Fruit fly (Drosophila melanogaster) whole organism, embryonic: ENCODE measurements around the gene Mst57Db.

ENCODE experiments used
- Antp ChIP-seq: fragments of 200-800 bp; sonication (Bioruptor generic); optimal IDR thresholded peaks from 3 replicates; lab custom pipeline; 2016; ENCODE audit warnings: missing biosample characterization, missing genetic modification characterization
- Bgb ChIP-seq: fragments of 200-800 bp; sonication (Bioruptor generic); IDR thresholded peaks from 2 replicates; pipeline ENCODE4 v1.3.6; 2022; ENCODE audit warnings: missing biosample characterization, missing genetic modification characterization; ENCODE audit not compliant: partially characterized antibody
- CG11695 ChIP-seq: fragments of 200-800 bp; sonication (Bioruptor generic); IDR thresholded peaks from 3 replicates; pipeline ENCODE4 v1.3.6; 2022; ENCODE audit warnings: missing biosample characterization, missing genetic modification characterization
- CG12299 ChIP-seq: fragments of 200-800 bp; sonication (Bioruptor generic); optimal IDR thresholded peaks from 2 replicates; lab custom pipeline; 2018; ENCODE audit warnings: missing biosample characterization, mild to moderate bottlenecking, missing genetic modification characterization
- CG13775 ChIP-seq: fragments of 200-800 bp; sonication (Bioruptor generic); optimal IDR thresholded peaks from 3 replicates; lab custom pipeline; 2017; ENCODE audit warnings: missing biosample characterization, mild to moderate bottlenecking, missing genetic modification characterization
- CG14710 ChIP-seq: fragments of 200-800 bp; sonication (Bioruptor generic); optimal IDR thresholded peaks from 3 replicates; lab custom pipeline; 2019; ENCODE audit warnings: missing biosample characterization, mild to moderate bottlenecking, missing genetic modification characterization, moderate library complexity
- CG15269 ChIP-seq: fragments of 200-800 bp; sonication (Bioruptor generic); optimal IDR thresholded peaks from 2 replicates; lab custom pipeline; 2018; ENCODE audit warnings: missing biosample characterization, mild to moderate bottlenecking, missing genetic modification characterization, moderate library complexity
- CG16813 ChIP-seq: fragments of 200-800 bp; sonication (Bioruptor generic); IDR thresholded peaks from 3 replicates; pipeline ENCODE4 v1.3.6; 2022; ENCODE audit warnings: missing biosample characterization, missing genetic modification characterization; ENCODE audit not compliant: partially characterized antibody
- CG31365 ChIP-seq: fragments of 200-800 bp; sonication (Bioruptor generic); optimal IDR thresholded peaks from 2 replicates; lab custom pipeline; 2018; ENCODE audit warnings: missing biosample characterization, mild to moderate bottlenecking, missing genetic modification characterization
- CG3163 ChIP-seq: fragments of 200-800 bp; sonication (Bioruptor generic); optimal IDR thresholded peaks from 3 replicates; lab custom pipeline; 2016; ENCODE audit warnings: missing biosample characterization, missing genetic modification characterization
- CG3407 ChIP-seq: fragments of 200-800 bp; sonication (Bioruptor generic); optimal IDR thresholded peaks from 2 replicates; lab custom pipeline; 2018; ENCODE audit warnings: missing biosample characterization, mild to moderate bottlenecking, missing genetic modification characterization
- CG34376 ChIP-seq: fragments of 200-800 bp; sonication (Bioruptor generic); optimal IDR thresholded peaks from 2 replicates; lab custom pipeline; 2018; ENCODE audit warnings: missing biosample characterization, mild to moderate bottlenecking, missing genetic modification characterization
- CG3726 ChIP-seq: fragments of 200-800 bp; sonication (Bioruptor generic); IDR thresholded peaks from 3 replicates; pipeline ENCODE4, ENCODE4 v1.3.6; 2022; ENCODE audit warnings: missing biosample characterization, missing genetic modification characterization
- CG4707 ChIP-seq: fragments of 200-800 bp; sonication (Bioruptor generic); optimal IDR thresholded peaks from 2 replicates; lab custom pipeline; 2018; ENCODE audit warnings: missing biosample characterization, mild to moderate bottlenecking, missing genetic modification characterization, moderate library complexity
- CG5245 ChIP-seq: fragments of 200-800 bp; sonication (Bioruptor generic); optimal IDR thresholded peaks from 3 replicates; lab custom pipeline; 2016; ENCODE audit warnings: missing biosample characterization, missing genetic modification characterization
- CG8765 ChIP-seq: fragments of 200-800 bp; sonication (Bioruptor generic); IDR thresholded peaks from 2 replicates; pipeline ENCODE4 v1.3.6; 2022; ENCODE audit warnings: missing biosample characterization, missing genetic modification characterization
- CG9797 ChIP-seq: fragments of 200-800 bp; sonication (Bioruptor generic); optimal IDR thresholded peaks from 3 replicates; lab custom pipeline; 2018; ENCODE audit warnings: missing biosample characterization, mild to moderate bottlenecking, missing genetic modification characterization
- Chrac-16 ChIP-seq: fragments of 200-800 bp; sonication (Bioruptor generic); optimal IDR thresholded peaks from 3 replicates; lab custom pipeline; 2016; ENCODE audit warnings: missing biosample characterization, missing genetic modification characterization
- Drgx ChIP-seq: fragments of 200-800 bp; sonication (Bioruptor generic); IDR thresholded peaks from 2 replicates; pipeline ENCODE4 v1.3.6; 2022; ENCODE audit warnings: missing biosample characterization, missing genetic modification characterization
- E2f2 ChIP-seq: fragments of 200-800 bp; sonication (Bioruptor generic); IDR thresholded peaks from 2 replicates; pipeline ENCODE4 v1.3.6; 2022; ENCODE audit warnings: missing biosample characterization, missing genetic modification characterization
- ERR ChIP-seq: fragments of 200-800 bp; sonication (Bioruptor generic); optimal IDR thresholded peaks from 2 replicates; lab custom pipeline; 2016; ENCODE audit warnings: missing biosample characterization, missing genetic modification characterization
- Eip74EF ChIP-seq, 2 experiments: fragments of 200-800 bp in 1 of 2; fragments of >200 bp in 1 of 2; sonication (Bioruptor generic) in 1 of 2; optimal IDR thresholded peaks; 2 replicates each; lab custom pipeline; 2017 to 2019; ENCODE audit warnings: missing biosample characterization in 2 of 2, missing genetic modification characterization in 2 of 2, mild to moderate bottlenecking in 1 of 2, moderate library complexity in 1 of 2
- Fer3 ChIP-seq: fragments of 200-800 bp; sonication (Bioruptor generic); optimal IDR thresholded peaks from 2 replicates; lab custom pipeline; 2018; ENCODE audit warnings: missing biosample characterization, mild to moderate bottlenecking, missing genetic modification characterization, moderate library complexity
- H15 ChIP-seq: fragments of 200-800 bp; sonication (Bioruptor generic); IDR thresholded peaks from 3 replicates; pipeline ENCODE4 v1.3.6; 2022; ENCODE audit warnings: missing biosample characterization, missing genetic modification characterization
- Mad ChIP-seq: fragments of 200-800 bp; sonication (Bioruptor generic); optimal IDR thresholded peaks from 2 replicates; lab custom pipeline; 2016; ENCODE audit warnings: missing biosample characterization, missing genetic modification characterization
- Meics ChIP-seq: fragments of 200-800 bp; sonication (Bioruptor generic); optimal IDR thresholded peaks from 2 replicates; lab custom pipeline; 2017; ENCODE audit warnings: missing biosample characterization, mild to moderate bottlenecking, missing genetic modification characterization
- Nf-YA ChIP-seq: fragments of 200-800 bp; sonication (Bioruptor generic); IDR thresholded peaks from 2 replicates; pipeline ENCODE4 v1.3.6; 2022; ENCODE audit warnings: missing biosample characterization, missing genetic modification characterization
- Ravus ChIP-seq: fragments of 200-800 bp; sonication (Bioruptor generic); IDR thresholded peaks from 2 replicates; pipeline ENCODE4 v1.3.6; 2022; ENCODE audit warnings: missing biosample characterization, missing genetic modification characterization
- Xrp1 ChIP-seq: fragments of 200-800 bp; sonication (Bioruptor generic); IDR thresholded peaks from 2 replicates; pipeline ENCODE4 v1.3.6; 2022; ENCODE audit warnings: missing biosample characterization, missing genetic modification characterization
- ac ChIP-seq: fragments of 200-800 bp; sonication (Bioruptor generic); optimal IDR thresholded peaks from 3 replicates; lab custom pipeline; 2017; ENCODE audit warnings: missing biosample characterization, mild to moderate bottlenecking, missing genetic modification characterization
- ap ChIP-seq: fragments of 200-800 bp; sonication (Bioruptor generic); IDR thresholded peaks from 2 replicates; pipeline ENCODE4 v1.3.6; 2022; ENCODE audit warnings: missing biosample characterization, missing genetic modification characterization
- chif ChIP-seq, 2 experiments: fragments of 200-800 bp; sonication (Bioruptor generic); optimal IDR thresholded peaks; 3 replicates each; lab custom pipeline; 2016; ENCODE audit warnings: missing biosample characterization in 2 of 2, missing genetic modification characterization in 2 of 2
- chn ChIP-seq: fragments of 200-800 bp; sonication (Bioruptor generic); optimal IDR thresholded peaks from 2 replicates; lab custom pipeline; 2016; ENCODE audit warnings: missing biosample characterization, missing genetic modification characterization
- ci ChIP-seq: fragments of 200-800 bp; sonication (Bioruptor generic); IDR thresholded peaks from 3 replicates; pipeline ENCODE4 v1.3.6; 2022; ENCODE audit warnings: missing biosample characterization, missing genetic modification characterization
- danr ChIP-seq: fragments of 200-800 bp; sonication (Bioruptor generic); IDR thresholded peaks from 2 replicates; pipeline ENCODE4 v1.3.6; 2022; ENCODE audit warnings: missing biosample characterization, missing genetic modification characterization
- eve ChIP-seq, 2 experiments: fragments of >200 bp; optimal IDR thresholded peaks; 2 replicates each; lab custom pipeline; 2017; ENCODE audit warnings: missing biosample characterization in 2 of 2, missing genetic modification characterization in 2 of 2
- fd96Cb ChIP-seq: fragments of 200-800 bp; sonication (Bioruptor generic); optimal IDR thresholded peaks from 2 replicates; lab custom pipeline; 2018; ENCODE audit warnings: missing biosample characterization, mild to moderate bottlenecking, missing genetic modification characterization, moderate library complexity
- fru ChIP-seq: fragments of >200 bp; optimal IDR thresholded peaks from 2 replicates; lab custom pipeline; 2017
- ftz-f1 ChIP-seq: fragments of 200-800 bp; sonication (Bioruptor generic); optimal IDR thresholded peaks from 2 replicates; lab custom pipeline; 2016; ENCODE audit warnings: missing biosample characterization, missing genetic modification characterization
- gsb ChIP-seq: fragments of 200-800 bp; sonication (Bioruptor generic); IDR thresholded peaks from 2 replicates; pipeline ENCODE4 v1.3.6; 2022; ENCODE audit warnings: missing biosample characterization, missing genetic modification characterization
- hb ChIP-seq: fragments of 200-800 bp; sonication (Bioruptor generic); IDR thresholded peaks from 3 replicates; pipeline ENCODE4 v1.3.6; 2022; ENCODE audit warnings: missing biosample characterization, missing genetic modification characterization; ENCODE audit not compliant: partially characterized antibody
- klu ChIP-seq: fragments of 200-800 bp; sonication (Bioruptor generic); IDR thresholded peaks from 2 replicates; pipeline ENCODE4 v1.3.6; 2022; ENCODE audit warnings: missing biosample characterization, missing genetic modification characterization
- lilli ChIP-seq: fragments of 200-800 bp; sonication (Bioruptor generic); optimal IDR thresholded peaks from 3 replicates; lab custom pipeline; 2016; ENCODE audit warnings: missing biosample characterization, missing genetic modification characterization
- pho ChIP-seq: fragments of 200-800 bp; sonication (Bioruptor generic); optimal IDR thresholded peaks from 2 replicates; lab custom pipeline; 2016; ENCODE audit warnings: missing biosample characterization, missing genetic modification characterization
- ro ChIP-seq: fragments of 200-800 bp; sonication (Bioruptor generic); IDR thresholded peaks from 2 replicates; pipeline ENCODE4 v1.3.6; 2022; ENCODE audit warnings: missing biosample characterization, missing genetic modification characterization
- sr ChIP-seq: fragments of 200-800 bp; sonication (Bioruptor generic); IDR thresholded peaks from 3 replicates; pipeline ENCODE4 v1.3.6; 2022; ENCODE audit warnings: missing biosample characterization, missing genetic modification characterization
- tap ChIP-seq: fragments of 200-800 bp; optimal IDR thresholded peaks from 3 replicates; lab custom pipeline; 2019; ENCODE audit warnings: missing biosample characterization, mild to moderate bottlenecking, missing genetic modification characterization, moderate library complexity
- tgo ChIP-seq: fragments of 200-800 bp; sonication (Bioruptor generic); IDR thresholded peaks from 3 replicates; pipeline ENCODE4 v1.3.6; 2022; ENCODE audit warnings: missing biosample characterization, missing genetic modification characterization
- tna ChIP-seq: fragments of 200-800 bp; sonication (Bioruptor generic); IDR thresholded peaks from 2 replicates; pipeline ENCODE4 v1.3.6; 2022; ENCODE audit warnings: missing biosample characterization, missing genetic modification characterization; ENCODE audit not compliant: partially characterized antibody
- wdn ChIP-seq: fragments of 200-800 bp; sonication (Bioruptor generic); IDR thresholded peaks from 2 replicates; pipeline ENCODE4 v1.3.6; 2022; ENCODE audit warnings: missing biosample characterization, missing genetic modification characterization
- wek ChIP-seq: fragments of 200-800 bp; sonication (Bioruptor generic); optimal IDR thresholded peaks from 3 replicates; lab custom pipeline; 2018; ENCODE audit warnings: missing biosample characterization, mild to moderate bottlenecking, missing genetic modification characterization, moderate library complexity
- wor ChIP-seq: fragments of 200-800 bp; sonication (Bioruptor generic); IDR thresholded peaks from 2 replicates; pipeline ENCODE4 v1.3.6; 2022; ENCODE audit warnings: missing biosample characterization, missing genetic modification characterization
- zfh2 ChIP-seq: fragments of 200-800 bp; sonication (Bioruptor generic); optimal IDR thresholded peaks from 2 replicates; lab custom pipeline; 2016; ENCODE audit warnings: missing biosample characterization, missing genetic modification characterization

Mst57Db gene

DNA sequence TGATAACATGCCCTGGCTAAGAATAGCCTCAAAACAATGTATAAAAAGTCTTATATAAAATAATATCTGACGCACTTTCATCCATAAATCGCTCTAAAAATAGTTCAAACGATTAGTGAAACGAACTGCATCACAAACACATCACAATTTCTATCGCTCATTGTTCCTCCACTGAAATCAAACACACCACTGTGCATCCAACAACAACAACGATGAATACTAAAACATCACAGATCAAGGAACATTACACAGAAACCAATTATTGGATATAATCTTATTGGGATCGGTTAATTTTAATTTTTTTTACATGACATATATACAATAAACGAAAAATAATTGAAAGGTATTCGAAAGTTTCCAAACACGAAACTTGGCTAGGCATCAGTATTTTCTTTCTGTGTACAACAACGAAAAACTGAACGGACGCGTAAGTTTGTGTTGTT, 48.6 kb upstream of the Mst57Db start (continued):
- peak; percentile 75 for TF ChIP-seq Chrac-16
- TF ChIP-seq CG3726 (GFP tag; lab: Robert Waterston, UW) = no peak
- peak; percentile 48 to 77 for TF ChIP-seq chif (GFP tag; optimal IDR thresholded peaks at IDR 0.05; lab: Kevin White, UChicago)
- no peak for TF ChIP-seq CG3163 (GFP tag; lab: Kevin White, UChicago)
- peak; percentile 74 for TF ChIP-seq pho
- TF ChIP-seq chn (GFP tag; lab: Kevin White, UChicago) = peak; percentile 71
- TF ChIP-seq fd96Cb (tag; lab: Kevin White, UChicago) = peak; percentile 84
- no peak for TF ChIP-seq hb (GFP tag; lab: Robert Waterston, UW)
- TF ChIP-seq wor (GFP tag; lab: Robert Waterston, UW) = peak; percentile 74; the same call in 1 of the 2 replicates
- peak; percentile 81 for TF ChIP-seq tap (tag; lab: Kevin White, UChicago)
- peak; percentile 75 for TF ChIP-seq Meics (GFP tag; lab: Kevin White, UChicago)
- TF ChIP-seq Ravus (GFP tag; lab: Robert Waterston, UW) = peak; percentile 16; the same call in 1 of the 2 replicates
- TF ChIP-seq CG12299 (tag; lab: Kevin White, UChicago) = no peak
- TF ChIP-seq CG11695 (GFP tag; lab: Robert Waterston, UW) = peak; percentile 61; the same call in 2 of the 3 replicates
- TF ChIP-seq H15 = no peak; the same call in 2 of the 3 replicates
- no peak for TF ChIP-seq wek
- peak; percentile 6 for TF ChIP-seq ERR (GFP tag; lab: Kevin White, UChicago)
- TF ChIP-seq CG31365 (tag; lab: Kevin White, UChicago) = peak; percentile 56
- peak; percentile 56; the same call in 1 of the 2 replicates for TF ChIP-seq klu (GFP tag; lab: Robert Waterston, UW)
- TF ChIP-seq zfh2 (GFP tag; lab: Kevin White, UChicago) = peak; percentile 48
- TF ChIP-seq sr (GFP tag; lab: Robert Waterston, UW) = no peak
- peak; percentile 45 for TF ChIP-seq Mad (GFP tag; lab: Kevin White, UChicago)
- no peak for TF ChIP-seq tna
- TF ChIP-seq CG15269 (tag; lab: Kevin White, UChicago) = peak; percentile 85
- TF ChIP-seq ci = peak; percentile 86; the same call in 2 of the 3 replicates
- peak; percentile 83 for TF ChIP-seq Xrp1
- TF ChIP-seq ap (GFP tag; lab: Robert Waterston, UW) = peak; percentile 72
- TF ChIP-seq ftz-f1 (GFP tag; lab: Kevin White, UChicago) = no peak
- no peak for TF ChIP-seq danr (GFP tag; lab: Robert Waterston, UW)
- TF ChIP-seq CG13775 (GFP tag; lab: Kevin White, UChicago) = peak; percentile 66
- TF ChIP-seq CG8765 (GFP tag; lab: Robert Waterston, UW) = 0 out of 2 replicates have a peak, but pooled peaks have one; percentile 24
- peak; percentile 74 for TF ChIP-seq CG14710 (tag; lab: Kevin White, UChicago)
- 0 out of 2 replicates have a peak, but pooled peaks have one; percentile 34 for TF ChIP-seq Nf-YA (GFP tag; lab: Robert Waterston, UW)
- TF ChIP-seq tgo = peak; percentile 86
- no peak for TF ChIP-seq CG16813 (GFP tag; lab: Robert Waterston, UW)
- peak; percentile 61 for TF ChIP-seq CG4707 (GFP tag; lab: Kevin White, UChicago)
- TF ChIP-seq lilli (GFP tag; lab: Kevin White, UChicago) = peak; percentile 75
- TF ChIP-seq CG3407 = peak; percentile 37
- TF ChIP-seq wdn (GFP tag; lab: Robert Waterston, UW) = no peak

DNA sequence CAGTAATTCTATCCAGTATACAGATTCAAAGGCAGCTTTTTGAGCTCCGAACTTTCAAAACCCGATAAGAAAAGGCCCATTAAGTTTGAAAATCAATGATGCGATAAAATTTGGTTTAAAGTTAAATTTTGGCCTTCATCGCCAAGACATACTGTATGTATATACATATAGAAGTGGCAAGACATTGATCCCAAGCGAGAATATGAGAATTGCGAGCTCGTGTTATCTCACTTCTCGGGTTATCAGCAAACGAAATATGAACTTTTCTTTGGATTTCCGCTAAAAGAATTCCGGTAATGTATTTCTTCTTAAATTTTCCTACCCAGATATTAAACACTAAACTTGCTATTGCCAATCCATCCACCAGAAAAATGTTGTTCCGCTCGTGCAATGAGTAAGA, 46.4 kb upstream of the Mst57Db start:
- TF ChIP-seq gsb (GFP tag; lab: Robert Waterston, UW) = no peak
- TF ChIP-seq Antp (GFP tag; lab: Kevin White, UChicago) = no peak
- TF ChIP-seq CG34376 = no peak
- TF ChIP-seq eve (GFP tag; optimal IDR thresholded peaks at IDR 0.05; lab: Kevin White, UChicago) = no peak
- TF ChIP-seq CG5245 = no peak
- no peak for TF ChIP-seq Bgb (GFP tag; lab: Robert Waterston, UW)
- TF ChIP-seq fru (lab: Kevin White, UChicago) = no peak
- no peak for TF ChIP-seq tap (tag; lab: Kevin White, UChicago)
- no peak for TF ChIP-seq CG9797 (GFP tag; lab: Kevin White, UChicago)
- TF ChIP-seq ac (GFP tag; lab: Kevin White, UChicago) = no peak
- no peak for TF ChIP-seq Eip74EF (GFP tag; optimal IDR thresholded peaks at IDR 0.05; lab: Kevin White, UChicago)
- no peak for TF ChIP-seq Fer3 (tag; lab: Kevin White, UChicago)
- TF ChIP-seq Drgx (GFP tag; lab: Robert Waterston, UW) = no peak
- no peak for TF ChIP-seq E2f2 (GFP tag; lab: Robert Waterston, UW)
- no peak for TF ChIP-seq ro
